Worm (Caenorhabditis elegans) whole organism, L3 larva: Measurements from ENCODE around the gene C36A4.4.

ENCODE experiments used
- R02D3.7 ChIP-seq: fragments of 150-350 bp; optimal IDR thresholded peaks from 2 replicates; lab custom pipeline; 2014; ENCODE audit warnings: missing biosample characterization, missing genetic modification characterization
- ZK546.5 ChIP-seq: sonication (generic microtip); optimal IDR thresholded peaks from 2 replicates; lab custom pipeline; 2017; ENCODE audit warnings: missing biosample characterization, missing genetic modification characterization
- ama-1 ChIP-seq: fragments of 150-350 bp; optimal IDR thresholded peaks from 2 replicates; lab custom pipeline; 2018
- ceh-16 ChIP-seq: sonication (generic microtip); optimal IDR thresholded peaks from 2 replicates; lab custom pipeline; 2017; ENCODE audit warnings: missing biosample characterization, missing genetic modification characterization
- ceh-28 ChIP-seq: fragments of 150-350 bp; optimal IDR thresholded peaks from 2 replicates; lab custom pipeline; 2014; ENCODE audit warnings: missing biosample characterization, missing genetic modification reagents, missing genetic modification characterization
- ceh-82 ChIP-seq: fragments of 150-350 bp; optimal IDR thresholded peaks from 2 replicates; lab custom pipeline; 2014; ENCODE audit warnings: missing biosample characterization, missing genetic modification characterization
- ceh-9 ChIP-seq: sonication (generic microtip); optimal IDR thresholded peaks from 2 replicates; lab custom pipeline; 2018; ENCODE audit warnings: missing biosample characterization, missing genetic modification characterization
- egl-27 ChIP-seq: sonication (generic microtip); optimal IDR thresholded peaks from 4 replicates; lab custom pipeline; 2017; ENCODE audit warnings: missing biosample characterization, missing genetic modification reagents, missing genetic modification characterization
- egl-5 ChIP-seq: fragments of 150-350 bp; optimal IDR thresholded peaks from 2 replicates; lab custom pipeline; 2017; ENCODE audit warnings: missing biosample characterization, missing genetic modification reagents, missing genetic modification characterization, inconsistent platforms
- elt-1 ChIP-seq: fragments of 150-350 bp; optimal IDR thresholded peaks from 2 replicates; lab custom pipeline; 2014; ENCODE audit warnings: missing biosample characterization, missing genetic modification characterization
- elt-2 ChIP-seq: sonication (generic microtip); optimal IDR thresholded peaks from 2 replicates; lab custom pipeline; 2016; ENCODE audit warnings: missing genetic modification reagents, mild to moderate bottlenecking, missing genetic modification characterization, missing compliant biosample characterization
- elt-3 ChIP-seq, 3 experiments: fragments of 150-350 bp in 1 of 3; sonication (generic microtip) in 2 of 3; optimal IDR thresholded peaks; 2 replicates in 2 of 3; 4 replicates in 1 of 3; lab custom pipeline; 2014 to 2017; ENCODE audit warnings: missing biosample characterization in 3 of 3, missing genetic modification characterization in 3 of 3
- eor-1 ChIP-seq, 2 experiments: fragments of 150-350 bp; optimal IDR thresholded peaks; 2 replicates each; lab custom pipeline; 2014 to 2018; ENCODE audit warnings: missing biosample characterization in 2 of 2, missing genetic modification characterization in 2 of 2
- fkh-10 ChIP-seq: sonication (generic microtip); optimal IDR thresholded peaks from 2 replicates; lab custom pipeline; 2017; ENCODE audit warnings: missing biosample characterization, missing genetic modification reagents, missing genetic modification characterization
- fkh-2 ChIP-seq: fragments of 150-350 bp; optimal IDR thresholded peaks from 2 replicates; lab custom pipeline; 2014; ENCODE audit warnings: missing biosample characterization, missing genetic modification reagents, missing genetic modification characterization
- fos-1 ChIP-seq: fragments of 150-350 bp; optimal IDR thresholded peaks from 2 replicates; lab custom pipeline; 2014; ENCODE audit warnings: missing biosample characterization, missing genetic modification characterization
- jun-1 ChIP-seq: fragments of 150-350 bp; optimal IDR thresholded peaks from 2 replicates; lab custom pipeline; 2014; ENCODE audit warnings: missing biosample characterization, missing genetic modification reagents, missing genetic modification characterization
- lin-39 ChIP-seq: fragments of 150-350 bp; optimal IDR thresholded peaks from 2 replicates; lab custom pipeline; 2018; ENCODE audit warnings: missing biosample characterization, missing genetic modification reagents, missing genetic modification characterization
- mdl-1 ChIP-seq: fragments of 150-350 bp; optimal IDR thresholded peaks from 2 replicates; lab custom pipeline; 2014; ENCODE audit warnings: missing biosample characterization, missing genetic modification characterization
- mml-1 ChIP-seq: fragments of 150-350 bp; sonication (generic microtip); optimal IDR thresholded peaks from 3 replicates; lab custom pipeline; 2014; ENCODE audit warnings: missing biosample characterization, missing genetic modification characterization
- nhr-11 ChIP-seq: fragments of 150-350 bp; optimal IDR thresholded peaks from 2 replicates; lab custom pipeline; 2014; ENCODE audit warnings: missing biosample characterization, missing genetic modification characterization
- nhr-12 ChIP-seq: fragments of 150-350 bp; optimal IDR thresholded peaks from 2 replicates; lab custom pipeline; 2014; ENCODE audit warnings: missing biosample characterization, missing genetic modification characterization
- nhr-23 ChIP-seq: fragments of 150-350 bp; optimal IDR thresholded peaks from 2 replicates; lab custom pipeline; 2014; ENCODE audit warnings: missing biosample characterization, missing genetic modification reagents, missing genetic modification characterization
- nhr-237 ChIP-seq: fragments of 150-350 bp; optimal IDR thresholded peaks from 2 replicates; lab custom pipeline; 2014; ENCODE audit warnings: missing biosample characterization, missing genetic modification characterization
- nhr-25 ChIP-seq: sonication (generic microtip); optimal IDR thresholded peaks from 2 replicates; lab custom pipeline; 2017; ENCODE audit warnings: missing biosample characterization, missing genetic modification characterization
- nhr-28 ChIP-seq: fragments of 150-350 bp; optimal IDR thresholded peaks from 2 replicates; lab custom pipeline; 2014; ENCODE audit warnings: missing biosample characterization, missing genetic modification characterization
- nhr-43 ChIP-seq: sonication (generic microtip); optimal IDR thresholded peaks from 2 replicates; lab custom pipeline; 2016; ENCODE audit warnings: mild to moderate bottlenecking, missing genetic modification characterization, missing compliant biosample characterization; ENCODE audit not compliant: poor library complexity, severe bottlenecking
- nhr-67 ChIP-seq: fragments of 150-350 bp; optimal IDR thresholded peaks from 2 replicates; lab custom pipeline; 2014; ENCODE audit warnings: missing biosample characterization, missing genetic modification characterization
- nhr-76 ChIP-seq: fragments of 150-350 bp; sonication (generic microtip); optimal IDR thresholded peaks from 5 replicates; lab custom pipeline; 2014; ENCODE audit warnings: missing biosample characterization, missing genetic modification characterization
- nhr-77 ChIP-seq: fragments of 150-350 bp; optimal IDR thresholded peaks from 2 replicates; lab custom pipeline; 2014; ENCODE audit warnings: missing biosample characterization, missing genetic modification characterization
- pha-4 ChIP-seq: fragments of 150-350 bp; optimal IDR thresholded peaks from 2 replicates; lab custom pipeline; 2014; ENCODE audit warnings: missing biosample characterization, missing genetic modification reagents, missing genetic modification characterization
- pqm-1 ChIP-seq: fragments of 150-350 bp; optimal IDR thresholded peaks from 2 replicates; lab custom pipeline; 2017; ENCODE audit warnings: missing biosample characterization, missing genetic modification characterization, inconsistent platforms
- sea-2 ChIP-seq: fragments of 150-350 bp; sonication (generic microtip); optimal IDR thresholded peaks from 4 replicates; lab custom pipeline; 2014; ENCODE audit warnings: missing biosample characterization, missing genetic modification reagents, missing genetic modification characterization
- skn-1 ChIP-seq: fragments of 150-350 bp; optimal IDR thresholded peaks from 2 replicates; lab custom pipeline; 2014; ENCODE audit warnings: missing biosample characterization, missing genetic modification characterization
- snpc-4 ChIP-seq: fragments of 150-350 bp; optimal IDR thresholded peaks from 2 replicates; lab custom pipeline; 2014; ENCODE audit warnings: missing biosample characterization, missing genetic modification characterization
- tbx-2 ChIP-seq: sonication (generic microtip); optimal IDR thresholded peaks from 2 replicates; lab custom pipeline; 2016; ENCODE audit warnings: mild to moderate bottlenecking, missing genetic modification characterization, missing compliant biosample characterization
- unc-39 ChIP-seq: sonication (generic microtip); optimal IDR thresholded peaks from 4 replicates; lab custom pipeline; 2017; ENCODE audit warnings: missing biosample characterization, missing genetic modification characterization
- unc-62 ChIP-seq: fragments of 150-350 bp; sonication (generic microtip); optimal IDR thresholded peaks from 4 replicates; lab custom pipeline; 2014; ENCODE audit warnings: missing biosample characterization, missing genetic modification reagents, missing genetic modification characterization
- zag-1 ChIP-seq: fragments of 150-350 bp; optimal IDR thresholded peaks from 2 replicates; lab custom pipeline; 2014; ENCODE audit warnings: missing biosample characterization, missing genetic modification characterization
- ztf-11 ChIP-seq: fragments of 150-350 bp; optimal IDR thresholded peaks from 2 replicates; lab custom pipeline; 2014; ENCODE audit warnings: missing biosample characterization, missing genetic modification characterization
- ztf-4 ChIP-seq: fragments of 150-350 bp; optimal IDR thresholded peaks from 2 replicates; lab custom pipeline; 2014; ENCODE audit warnings: missing biosample characterization, missing genetic modification characterization

Gene C36A4.4

ce11 chrIII:3807590-3807989 lies 35.8 kb downstream of the C36A4.4 start:
- TF ChIP-seq nhr-28 (tag; lab: Kevin White, UChicago) (no peak), nhr-12 (no peak), nhr-67 (tag; lab: Kevin White, UChicago) (no peak), elt-3 (tag; optimal IDR thresholded peaks at IDR 0.05; lab: Kevin White, UChicago) (no peak), ceh-82 (no peak), mdl-1 (tag; lab: Kevin White, UChicago) (no peak), fos-1 (tag; lab: Kevin White, UChicago) (no peak), ztf-11 (tag; lab: Kevin White, UChicago) (no peak), nhr-43 (tag; lab: Kevin White, UChicago) (peak; percentile 1), pha-4 (tag; lab: Kevin White, UChicago) (no peak), skn-1 (tag; lab: Kevin White, UChicago) (no peak), nhr-25 (tag; lab: Kevin White, UChicago) (peak; percentile 74), nhr-76 (tag; lab: Kevin White, UChicago) (no peak)

- TF ChIP-seq nhr-76 (tag; lab: Kevin White, UChicago) (no peak), ama-1 (no peak)
Observed at ce11 chrIII:3806883-3807282, 36.5 kb downstream of the C36A4.4 start.

- TF ChIP-seq snpc-4 (tag; lab: Kevin White, UChicago) (no peak), unc-62 (GFP tag; lab: Kevin White, UChicago) (no peak)
Observed at ce11 chrIII:3804422-3804821, 39.0 kb downstream of the C36A4.4 start, which contains the start of gene xbx-5. Gene xbx-5 (minus strand): TSS chrIII:3804477.

ce11 chrIII:3803113-3803512 lies 40.3 kb downstream of the C36A4.4 start:
- no peak for TF ChIP-seq elt-3 (tag; optimal IDR thresholded peaks at IDR 0.05; lab: Kevin White, UChicago)
- TF ChIP-seq egl-27 (tag; lab: Kevin White, UChicago), result no peak
- TF ChIP-seq lin-39, result no peak
- TF ChIP-seq snpc-4 (tag; lab: Kevin White, UChicago), result no peak
- no peak for TF ChIP-seq ceh-16 (tag; lab: Kevin White, UChicago)
- TF ChIP-seq unc-39 (tag; lab: Kevin White, UChicago), result no peak
- no peak for TF ChIP-seq tbx-2 (tag; lab: Kevin White, UChicago)
- no peak for TF ChIP-seq nhr-25 (tag; lab: Kevin White, UChicago)
- TF ChIP-seq zag-1 (tag; lab: Kevin White, UChicago), result no peak
- no peak for TF ChIP-seq elt-1 (tag; lab: Kevin White, UChicago)
- TF ChIP-seq mdl-1 (tag; lab: Kevin White, UChicago), result no peak
- TF ChIP-seq eor-1 (tag; optimal IDR thresholded peaks at IDR 0.05; lab: Kevin White, UChicago), result no peak
- TF ChIP-seq ceh-28, result no peak
- no peak for TF ChIP-seq nhr-11 (tag; lab: Kevin White, UChicago)
- TF ChIP-seq, all 47 proteins: peak for 0

- TF ChIP-seq snpc-4 (tag; lab: Kevin White, UChicago) (peak; percentile 88), fkh-2 (tag; lab: Kevin White, UChicago) (peak; percentile 64), pha-4 (tag; lab: Kevin White, UChicago) (peak; percentile 99), nhr-67 (tag; lab: Kevin White, UChicago) (no peak), fkh-10 (GFP tag; lab: Kevin White, UChicago) (peak; percentile 97), mml-1 (tag; lab: Kevin White, UChicago) (no peak), ztf-11 (tag; lab: Kevin White, UChicago) (no peak), ama-1 (peak; percentile 20), ceh-9 (no peak), skn-1 (tag; lab: Kevin White, UChicago) (peak; percentile 85), elt-2 (peak; percentile 74), ZK546.5 (tag; lab: Kevin White, UChicago) (peak; percentile 15), jun-1 (tag; lab: Kevin White, UChicago) (peak; percentile 98), ztf-4 (tag; lab: Kevin White, UChicago) (peak; percentile 81), egl-5 (peak; percentile 96), egl-27 (tag; lab: Kevin White, UChicago) (peak; percentile 85), nhr-43 (tag; lab: Kevin White, UChicago) (peak; percentile 93), nhr-28 (tag; lab: Kevin White, UChicago) (no peak), pqm-1 (peak; percentile 84), sea-2 (GFP tag; lab: Kevin White, UChicago) (peak; percentile 43), tbx-2 (tag; lab: Kevin White, UChicago) (peak; percentile 91), nhr-77 (tag; lab: Kevin White, UChicago) (peak; percentile 69), zag-1 (tag; lab: Kevin White, UChicago) (peak; percentile 54), nhr-23 (peak; percentile 98), elt-3 (tag; optimal IDR thresholded peaks at IDR 0.05; lab: Kevin White, UChicago) (peak in 1 of 3 experiments; percentile 30), elt-1 (tag; lab: Kevin White, UChicago) (peak; percentile 87), lin-39 (peak; percentile 96), nhr-25 (tag; lab: Kevin White, UChicago) (peak; percentile 96), R02D3.7 (peak; percentile 82), nhr-237 (tag; lab: Kevin White, UChicago) (no peak), unc-62 (GFP tag; lab: Kevin White, UChicago) (peak; percentile 95), nhr-76 (tag; lab: Kevin White, UChicago) (peak; percentile 58), nhr-11 (tag; lab: Kevin White, UChicago) (peak; percentile 86), ceh-28 (peak; percentile 98), unc-39 (tag; lab: Kevin White, UChicago) (peak; percentile 28)
Observed at ce11 chrIII:3801379-3801894, 42.0 kb downstream of the C36A4.4 start.
